Worm (Caenorhabditis elegans) whole organism, midembryonic: Measurements from ENCODE around the gene F25B5.3.

Experiments
- T22C8.4 ChIP-seq: fragments of 200-800 bp; sonication (Bioruptor generic); IDR thresholded peaks from 2 replicates; pipeline ENCODE4 v1.3.6; 2022; ENCODE audit warnings: missing genetic modification characterization, missing compliant biosample characterization
- cog-1 ChIP-seq: sonication (generic microtip); optimal IDR thresholded peaks from 2 replicates; lab custom pipeline; 2016; ENCODE audit warnings: missing genetic modification characterization, missing compliant biosample characterization
- flt-1 ChIP-seq: fragments of 200-800 bp; sonication (Bioruptor generic); IDR thresholded peaks from 2 replicates; pipeline ENCODE4 v1.3.6; 2022; ENCODE audit warnings: missing genetic modification characterization, missing compliant biosample characterization
- klf-2 ChIP-seq: fragments of 200-800 bp; sonication (Bioruptor generic); conservative IDR thresholded peaks from 2 replicates; pipeline ENCODE4 v1.3.6; 2022; ENCODE audit warnings: missing genetic modification reagents, missing genetic modification characterization, missing compliant biosample characterization
- med-1 ChIP-seq: sonication (generic microtip); optimal IDR thresholded peaks from 2 replicates; lab custom pipeline; 2017; ENCODE audit warnings: missing genetic modification characterization, mild to moderate bottlenecking, missing compliant biosample characterization, antibody characterized with exemption, missing genetic modification reagents; ENCODE audit not compliant: insufficient read depth
- ref-1 ChIP-seq: fragments of 200-800 bp; sonication (Bioruptor generic); conservative IDR thresholded peaks from 2 replicates; pipeline ENCODE4 v1.3.6; 2022; ENCODE audit warnings: missing genetic modification reagents, missing genetic modification characterization, missing compliant biosample characterization
- tab-1 ChIP-seq: fragments of 200-800 bp; sonication (Bioruptor generic); IDR thresholded peaks from 2 replicates; pipeline ENCODE4 v1.3.6; 2022; ENCODE audit warnings: missing genetic modification characterization, missing compliant biosample characterization
- ztf-23 ChIP-seq: fragments of 200-800 bp; sonication (Bioruptor generic); IDR thresholded peaks from 2 replicates; pipeline ENCODE4 v1.3.6; 2022; ENCODE audit warnings: missing genetic modification reagents, missing genetic modification characterization, missing compliant biosample characterization
- ztf-29 ChIP-seq: fragments of 200-800 bp; sonication (Bioruptor generic); IDR thresholded peaks from 2 replicates; pipeline ENCODE4 v1.3.6; 2022; ENCODE audit warnings: missing genetic modification reagents, missing genetic modification characterization, missing compliant biosample characterization

The F25B5.3 gene

DNA sequence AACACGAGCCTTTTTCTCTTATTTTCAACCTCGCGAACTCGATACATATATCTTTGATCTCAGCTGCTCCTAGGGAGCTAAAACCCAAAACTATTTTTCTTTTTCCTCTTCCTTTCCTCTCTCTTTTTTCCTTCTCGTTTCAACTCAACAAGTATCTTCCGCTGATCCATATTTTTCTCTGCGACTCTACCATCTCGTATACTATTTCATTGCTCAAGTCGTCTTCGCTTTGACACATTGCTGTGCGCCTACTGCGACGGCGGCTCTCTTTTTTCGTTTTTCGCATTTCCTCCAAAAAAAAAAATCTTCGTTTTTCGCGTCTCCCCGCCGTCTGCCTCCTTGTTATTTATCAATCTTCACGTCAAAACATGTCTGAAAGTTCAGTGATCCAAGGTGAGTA, 1.1 kb downstream of the F25B5.3 start:
- TF ChIP-seq cog-1, result no peak
- TF ChIP-seq med-1, result no peak
- TF ChIP-seq T22C8.4, result no peak
- no peak for TF ChIP-seq ztf-23 (GFP tag; lab: Robert Waterston, UW)
- TF ChIP-seq ztf-29, result no peak
- no peak for TF ChIP-seq tab-1 (GFP tag; lab: Robert Waterston, UW)
- TF ChIP-seq ref-1 (GFP tag; lab: Robert Waterston, UW), result no peak
- TF ChIP-seq klf-2, result no peak
- TF ChIP-seq flt-1 (GFP tag; lab: Robert Waterston, UW), result no peak

DNA sequence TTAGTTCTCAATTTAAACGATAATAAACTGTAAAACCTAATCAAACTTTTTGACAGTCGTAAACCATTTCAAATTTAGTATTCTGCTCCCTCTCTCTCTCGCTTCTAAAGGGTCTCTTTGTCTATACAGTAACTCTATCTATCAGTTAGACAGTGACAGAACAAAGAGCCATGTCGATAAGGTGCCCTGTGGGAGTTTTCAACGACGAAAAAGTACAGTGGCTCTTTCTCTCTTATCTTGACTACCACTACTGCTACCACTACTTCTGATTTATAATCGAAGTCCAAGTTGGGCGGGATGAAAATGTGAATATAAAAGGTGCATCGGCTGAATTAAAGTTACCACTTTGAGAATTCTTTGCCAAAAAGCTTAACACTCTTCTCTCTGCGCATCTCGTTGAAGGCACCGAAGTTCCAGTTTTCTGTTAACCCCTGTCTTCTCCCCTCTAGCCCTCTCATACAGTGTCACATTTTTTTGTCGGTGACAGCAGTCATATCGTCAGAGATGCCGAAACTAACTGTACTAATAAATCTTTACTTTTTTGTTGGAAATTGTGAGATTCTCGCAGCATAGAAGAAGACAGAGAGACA, 2.2 kb downstream of the F25B5.3 start:
- TF ChIP-seq klf-2 (no peak), cog-1 (no peak), ref-1 (GFP tag; lab: Robert Waterston, UW) (no peak), med-1 (no peak), tab-1 (GFP tag; lab: Robert Waterston, UW) (no peak), flt-1 (GFP tag; lab: Robert Waterston, UW) (no peak), ztf-29 (no peak)

DNA sequence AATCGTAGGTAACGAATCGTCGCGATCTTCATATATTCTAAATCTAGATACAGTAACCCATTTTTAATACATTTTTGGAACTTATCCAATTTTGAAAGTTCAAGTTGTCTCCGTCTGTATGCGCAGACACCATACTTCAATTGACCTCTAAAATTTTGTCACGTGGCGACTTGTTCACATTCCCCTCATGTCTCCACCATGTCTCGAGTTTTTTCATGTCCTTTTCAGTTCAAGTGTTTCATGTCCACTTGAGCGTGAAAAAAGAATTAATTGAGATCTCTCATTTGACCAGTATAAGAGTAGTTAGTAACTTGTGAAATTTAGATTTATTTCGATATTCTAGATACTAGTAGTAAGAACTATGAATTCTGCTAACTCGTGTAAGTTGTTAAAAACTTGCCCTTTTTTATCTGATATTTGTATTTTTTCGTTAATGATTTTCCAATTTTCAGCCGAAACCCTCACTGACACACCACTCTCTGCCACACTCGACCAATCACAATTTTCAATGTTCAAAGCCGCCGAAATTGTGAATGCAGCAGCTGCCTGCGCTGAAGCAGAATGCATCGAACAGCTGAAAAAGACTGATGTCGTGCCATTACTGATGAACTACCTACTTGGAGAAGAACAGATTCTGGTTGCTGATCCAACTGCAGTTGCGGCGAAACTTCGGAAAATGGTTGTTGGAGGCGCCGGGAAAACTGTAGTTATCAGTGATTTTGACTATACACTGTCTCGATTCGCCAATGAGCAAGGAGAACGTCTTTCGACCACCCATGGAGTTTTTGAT, 3.1 kb downstream of the F25B5.3 start:
- no peak for TF ChIP-seq flt-1 (GFP tag; lab: Robert Waterston, UW)
- TF ChIP-seq T22C8.4, result no peak
- no peak for TF ChIP-seq med-1
- no peak for TF ChIP-seq ztf-29
- TF ChIP-seq ref-1 (GFP tag; lab: Robert Waterston, UW), result no peak
- no peak for TF ChIP-seq tab-1 (GFP tag; lab: Robert Waterston, UW)
- TF ChIP-seq cog-1, result no peak
- TF ChIP-seq ztf-23 (GFP tag; lab: Robert Waterston, UW), result no peak

DNA sequence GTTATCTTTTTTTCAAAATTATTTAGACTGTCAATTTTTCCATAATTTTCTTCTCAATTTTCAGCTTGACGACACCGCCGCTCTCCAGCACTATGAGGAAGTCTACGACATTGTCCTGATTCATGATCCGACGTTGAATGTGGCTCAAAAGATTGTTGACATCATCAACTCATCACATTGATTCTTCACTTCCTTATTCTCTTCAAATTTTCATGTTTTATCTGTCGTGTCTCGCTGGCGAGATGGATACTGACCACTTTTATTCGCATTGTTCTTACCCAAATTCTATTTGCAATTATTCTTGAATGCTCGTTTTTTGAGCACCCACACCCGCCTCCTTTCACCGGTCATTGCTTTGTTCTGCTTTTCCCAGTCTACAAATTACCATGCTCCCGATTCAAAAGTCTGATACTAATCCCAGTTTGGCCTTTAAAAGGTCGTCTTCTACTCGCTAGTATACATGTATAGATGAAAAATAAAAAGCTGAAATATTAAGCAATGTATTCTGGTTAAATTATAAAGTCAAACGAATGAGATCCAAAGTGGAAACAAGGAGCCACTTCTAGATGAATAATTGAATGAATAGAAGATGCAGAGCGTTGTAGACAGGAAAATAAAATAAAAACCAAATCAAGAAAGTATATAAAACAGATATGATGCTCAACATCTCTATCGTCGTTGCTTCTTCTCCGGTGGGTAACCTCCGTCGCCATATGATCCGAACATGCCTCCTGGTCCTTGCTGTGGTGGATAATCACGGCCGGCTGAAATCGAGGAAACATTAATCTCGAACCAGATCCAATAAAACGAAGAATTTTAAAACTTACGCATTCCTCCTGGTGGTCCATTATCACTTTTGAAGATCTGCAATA, 4.6 kb downstream of the F25B5.3 start:
- TF ChIP-seq T22C8.4 (no peak), ref-1 (GFP tag; lab: Robert Waterston, UW) (no peak), tab-1 (GFP tag; lab: Robert Waterston, UW) (no peak), klf-2 (no peak), flt-1 (GFP tag; lab: Robert Waterston, UW) (no peak), ztf-29 (no peak), cog-1 (no peak), ztf-23 (GFP tag; lab: Robert Waterston, UW) (no peak), med-1 (no peak)

- 0 out of 2 replicates have a peak, but pooled peaks have one; percentile 56 for TF ChIP-seq tab-1 (GFP tag; lab: Robert Waterston, UW)
- no peak for TF ChIP-seq flt-1 (GFP tag; lab: Robert Waterston, UW)
These were observed 5.2 kb downstream of the F25B5.3 start for ce11 chrIII:5953913-5954290.

DNA sequence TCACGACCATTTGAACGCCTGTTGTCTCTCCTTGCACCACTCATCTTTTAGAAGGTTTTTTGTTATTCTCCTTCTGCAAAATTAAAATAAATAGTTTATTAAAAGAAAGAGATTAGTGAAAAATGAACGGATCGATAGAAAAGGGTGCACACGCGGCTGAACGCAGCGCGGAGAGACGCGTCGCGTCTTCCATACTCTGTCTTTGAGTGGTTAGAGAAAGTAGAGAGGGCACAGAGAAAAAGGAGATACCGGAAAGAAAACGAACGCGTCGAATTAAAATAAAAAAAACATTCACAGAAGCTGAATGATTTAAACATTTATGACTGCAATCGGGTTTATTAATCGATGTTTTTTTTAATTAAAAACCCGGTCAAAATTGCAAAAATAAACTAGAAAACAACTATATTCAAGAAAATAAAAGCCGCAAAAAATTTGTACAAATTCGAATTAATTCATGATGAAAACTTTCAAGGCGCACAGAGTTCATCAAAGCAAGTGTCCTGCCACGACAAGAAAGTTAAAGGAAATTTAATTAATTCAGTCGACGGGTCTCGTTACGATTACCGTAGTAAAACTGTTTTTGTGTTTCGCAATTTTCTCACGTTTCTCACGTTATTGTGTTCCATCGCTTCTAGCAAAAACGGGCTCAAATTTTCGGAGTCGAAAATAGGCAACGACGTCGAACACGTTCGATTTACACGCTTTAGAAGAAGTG, 9.6 kb downstream of the F25B5.3 start, which contains the start of the genes nono-1 and nop-1:
Gene nono-1, minus strand, starts transcription at position 75 of the 715 bp plus-strand sequence.
Gene nop-1, plus strand, starts transcription at position 551 of the 715 bp plus-strand sequence.
- no peak for TF ChIP-seq med-1
- peak; percentile 64; the same call in 1 of the 2 replicates for TF ChIP-seq flt-1 (GFP tag; lab: Robert Waterston, UW)
- TF ChIP-seq cog-1, result no peak

DNA sequence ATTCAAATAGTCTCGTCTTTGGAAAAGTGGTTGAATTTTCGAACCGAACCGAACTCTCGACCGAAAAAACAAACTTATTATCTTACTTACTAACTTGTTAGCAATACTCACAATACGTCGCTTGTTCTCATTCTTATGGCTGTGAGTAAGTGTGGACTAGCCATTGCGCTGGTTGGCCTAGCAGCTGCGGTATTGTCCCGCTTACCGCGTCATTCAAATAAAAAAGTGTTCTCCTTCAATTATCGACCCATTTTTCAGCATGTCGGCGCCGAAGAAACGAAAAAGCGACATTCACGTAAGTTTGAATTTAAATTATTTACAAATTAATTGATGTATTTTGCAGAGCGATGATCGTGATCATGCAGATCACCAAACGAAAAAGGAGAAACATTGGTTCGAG, 10.4 kb downstream of the F25B5.3 start:
- no peak for TF ChIP-seq ref-1 (GFP tag; lab: Robert Waterston, UW)
- TF ChIP-seq flt-1 (GFP tag; lab: Robert Waterston, UW), result no peak
- no peak for TF ChIP-seq cog-1
- TF ChIP-seq T22C8.4, result no peak
- no peak for TF ChIP-seq tab-1 (GFP tag; lab: Robert Waterston, UW)
- no peak for TF ChIP-seq med-1
- TF ChIP-seq ztf-23 (GFP tag; lab: Robert Waterston, UW), result no peak
- no peak for TF ChIP-seq ztf-29
- no peak for TF ChIP-seq klf-2

DNA sequence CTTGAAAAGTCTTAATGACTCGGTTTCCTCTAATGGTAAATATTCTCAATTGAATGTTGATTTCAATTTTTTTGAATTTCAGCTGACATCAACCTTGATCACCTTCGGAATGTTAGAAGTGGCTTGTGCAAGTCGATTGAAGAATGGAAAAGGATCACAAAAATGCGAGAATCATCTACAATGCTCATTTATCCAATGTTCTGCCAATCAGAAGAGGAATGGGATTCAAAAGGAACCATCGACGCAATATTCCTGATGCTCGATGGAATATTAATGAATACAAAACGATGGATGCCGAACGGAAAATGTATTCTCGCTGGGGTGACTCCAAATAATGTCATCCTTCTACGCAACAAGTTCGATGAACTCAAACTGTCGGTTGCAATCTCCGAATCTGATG, 12.9 kb downstream of the F25B5.3 start:
- TF ChIP-seq flt-1 (GFP tag; lab: Robert Waterston, UW) (no peak), T22C8.4 (no peak), klf-2 (no peak), cog-1 (no peak), tab-1 (GFP tag; lab: Robert Waterston, UW) (no peak), ztf-23 (GFP tag; lab: Robert Waterston, UW) (no peak), ztf-29 (no peak), med-1 (no peak), ref-1 (GFP tag; lab: Robert Waterston, UW) (no peak)

- no peak for TF ChIP-seq tab-1 (GFP tag; lab: Robert Waterston, UW)
- no peak for TF ChIP-seq klf-2
- no peak for TF ChIP-seq med-1
- TF ChIP-seq ref-1 (GFP tag; lab: Robert Waterston, UW), result no peak
- TF ChIP-seq ztf-23 (GFP tag; lab: Robert Waterston, UW), result no peak
- no peak for TF ChIP-seq ztf-29
- no peak for TF ChIP-seq cog-1
- TF ChIP-seq T22C8.4, result no peak
- no peak for TF ChIP-seq flt-1 (GFP tag; lab: Robert Waterston, UW)
These were observed 15.5 kb downstream of the F25B5.3 start for ce11 chrIII:5964058-5964632.
